Worm (Caenorhabditis elegans): Measurements from ENCODE around the gene fbxa-42.

The fbxa-42 gene

DNA sequence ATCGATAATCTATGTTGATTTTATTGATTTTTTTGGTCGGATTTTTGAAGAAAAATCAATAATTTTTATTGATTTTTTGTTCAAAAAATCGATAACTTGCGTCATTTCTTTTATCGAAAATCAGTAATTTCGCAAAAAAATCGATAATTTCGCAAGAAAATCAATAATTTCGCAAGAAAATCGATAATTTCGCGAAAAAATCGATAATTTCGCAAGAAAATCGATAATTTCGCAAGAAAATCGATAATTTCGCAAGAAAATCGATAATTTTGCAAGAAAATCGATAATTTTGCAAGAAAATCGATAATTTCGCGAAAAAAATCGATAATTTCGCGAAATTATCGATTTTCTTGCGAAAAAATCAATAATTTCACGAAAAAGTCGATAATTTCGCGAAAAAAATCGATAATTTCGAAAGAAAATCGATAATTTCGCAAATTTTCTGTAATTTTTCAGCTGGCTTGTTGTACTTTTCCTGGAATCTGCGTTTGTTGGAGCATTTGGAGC lies 22.1 kb upstream of the fbxa-42 start:
- TF ChIP-seq gmeb-1 (tag; optimal IDR thresholded peaks at IDR 0.05) (no peak), F13H6.1 (tag; optimal IDR thresholded peaks at IDR 0.05) (no peak), aly-2 (tag; optimal IDR thresholded peaks at IDR 0.05) (no peak), mdl-1 (tag; optimal IDR thresholded peaks at IDR 0.05) (no peak), elt-1 (tag; optimal IDR thresholded peaks at IDR 0.05) (no peak), Y55F3AM.14 (GFP tag; optimal IDR thresholded peaks at IDR 0.05) (no peak), nhr-237 (tag; optimal IDR thresholded peaks at IDR 0.05) (no peak), nhr-10 (tag; optimal IDR thresholded peaks at IDR 0.05) (no peak), alr-1 (tag; optimal IDR thresholded peaks at IDR 0.05) (no peak), nhr-11 (tag; optimal IDR thresholded peaks at IDR 0.05) (no peak), lsy-2 (tag; optimal IDR thresholded peaks at IDR 0.05) (no peak), ztf-4 (tag; optimal IDR thresholded peaks at IDR 0.05) (no peak), crh-2 (tag; optimal IDR thresholded peaks at IDR 0.05) (no peak), lin-39 (tag; optimal IDR thresholded peaks at IDR 0.05) (no peak), sem-4 (tag; optimal IDR thresholded peaks at IDR 0.05) (no peak), C34F6.9 (tag; optimal IDR thresholded peaks at IDR 0.05) (no peak), sma-9 (GFP tag; optimal IDR thresholded peaks at IDR 0.05) (no peak), sma-9 (tag; optimal IDR thresholded peaks at IDR 0.05) (no peak), ZK546.5 (tag; optimal IDR thresholded peaks at IDR 0.05) (no peak), lin-11 (tag; optimal IDR thresholded peaks at IDR 0.05) (no peak)

DNA sequence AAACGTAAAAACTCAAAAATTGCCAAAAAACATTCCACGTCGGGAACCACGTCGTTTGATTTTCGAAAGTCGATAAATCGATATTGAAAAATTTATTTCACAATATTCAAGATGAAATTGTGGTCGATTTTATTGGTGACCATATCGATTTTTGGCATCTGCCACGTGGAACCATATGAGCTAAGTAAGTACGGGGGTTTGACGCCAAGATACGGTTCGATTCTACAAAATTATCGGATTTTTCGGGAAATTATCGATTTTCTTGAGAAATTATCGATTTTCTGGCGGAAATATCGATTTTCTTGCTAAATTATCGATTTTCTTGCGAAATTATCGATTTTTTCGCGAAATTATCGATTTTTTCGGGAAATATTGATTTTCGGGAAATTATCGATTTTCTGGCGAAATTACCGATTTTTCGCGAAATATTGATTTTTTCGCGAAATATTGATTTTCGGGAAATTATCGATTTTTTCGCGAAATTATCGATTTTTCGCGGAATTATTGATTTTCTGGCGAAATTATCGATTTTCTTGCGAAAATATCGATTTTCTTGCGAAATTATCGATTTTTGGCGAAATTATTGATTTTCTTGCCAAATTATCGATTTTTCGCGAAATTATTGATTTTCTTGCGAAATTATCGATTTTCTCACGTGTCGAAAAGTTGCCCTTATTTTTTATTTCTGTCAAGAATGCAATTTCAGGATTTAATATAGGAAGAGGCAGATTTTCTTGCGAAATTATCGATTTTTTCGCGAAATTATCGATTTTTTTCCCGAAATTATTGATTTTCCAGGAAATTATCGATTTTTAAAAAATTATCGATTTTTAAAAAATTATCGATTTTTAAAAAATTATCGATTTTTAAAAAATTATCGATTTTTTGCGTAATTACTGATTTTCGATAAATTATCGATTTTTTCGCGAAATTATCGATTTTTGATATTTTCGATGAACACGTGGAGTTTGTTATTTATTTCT lies 21.0 kb upstream of the fbxa-42 start, which contains the start of gene Y54F10BM.3:
Gene Y54F10BM.3 (plus strand): TSS at position 51 of the 983 bp plus-strand sequence.
- TF ChIP-seq nhr-11 (tag; optimal IDR thresholded peaks at IDR 0.05) (no peak), mdl-1 (tag; optimal IDR thresholded peaks at IDR 0.05) (no peak), lsy-2 (tag; optimal IDR thresholded peaks at IDR 0.05) (no peak), blmp-1 (tag; optimal IDR thresholded peaks at IDR 0.05; ENCODE audit: insufficient read depth) (no peak), unc-62 (GFP tag; optimal IDR thresholded peaks at IDR 0.05) (no peak), fos-1 (tag; optimal IDR thresholded peaks at IDR 0.05) (no peak), sma-9 (GFP tag; optimal IDR thresholded peaks at IDR 0.05) (no peak), sma-9 (tag; optimal IDR thresholded peaks at IDR 0.05) (no peak), nhr-21 (tag; optimal IDR thresholded peaks at IDR 0.05) (no peak), crh-2 (tag; optimal IDR thresholded peaks at IDR 0.05) (no peak), ceh-16 (tag; optimal IDR thresholded peaks at IDR 0.05) (no peak), ZK546.5 (tag; optimal IDR thresholded peaks at IDR 0.05) (no peak), snpc-4 (tag; optimal IDR thresholded peaks at IDR 0.05) (no peak), elt-3 (tag; optimal IDR thresholded peaks at IDR 0.05) (no peak), F13H6.1 (tag; optimal IDR thresholded peaks at IDR 0.05) (no peak), nhr-6 (tag; optimal IDR thresholded peaks at IDR 0.05) (no peak), mbf-1 (tag; optimal IDR thresholded peaks at IDR 0.05) (no peak), lin-39 (tag; optimal IDR thresholded peaks at IDR 0.05) (no peak)

DNA sequence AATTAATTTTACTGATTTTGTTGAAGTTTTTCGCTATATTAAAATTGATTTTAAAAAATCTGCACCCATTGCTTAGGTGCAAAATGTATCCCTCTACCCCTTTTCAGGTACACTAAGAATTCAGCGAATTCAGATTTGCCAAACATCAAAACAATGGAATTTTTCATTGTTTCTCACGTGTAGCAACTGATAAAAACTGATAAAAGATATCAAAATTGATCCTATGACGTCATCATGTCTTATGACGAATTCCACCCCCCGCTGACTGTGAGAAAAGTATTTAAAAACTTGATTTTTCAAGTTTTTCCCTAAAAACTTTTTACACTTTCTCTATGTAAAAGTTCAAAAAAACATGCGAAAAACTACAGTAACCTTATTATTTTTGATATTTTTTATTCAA lies 19.3 kb upstream of the fbxa-42 start, which contains the start of gene Y54F10BM.22:
Gene Y54F10BM.22 (plus strand): TSS at position 331 of the 400 bp plus-strand sequence.
- TF ChIP-seq zag-1 (tag; optimal IDR thresholded peaks at IDR 0.05) (no peak), nhr-10 (tag; optimal IDR thresholded peaks at IDR 0.05) (no peak), Y55F3AM.14 (GFP tag; optimal IDR thresholded peaks at IDR 0.05) (no peak), sma-3 (GFP tag; optimal IDR thresholded peaks at IDR 0.05) (peak; percentile 59), lin-39 (tag; optimal IDR thresholded peaks at IDR 0.05) (no peak), elt-3 (tag; optimal IDR thresholded peaks at IDR 0.05) (no peak), C34F6.9 (tag; optimal IDR thresholded peaks at IDR 0.05) (no peak), mdl-1 (tag; optimal IDR thresholded peaks at IDR 0.05) (no peak), peb-1 (tag; optimal IDR thresholded peaks at IDR 0.05) (no peak), F13H6.1 (tag; optimal IDR thresholded peaks at IDR 0.05) (no peak), blmp-1 (tag; optimal IDR thresholded peaks at IDR 0.05; ENCODE audit: insufficient read depth) (no peak), R02D3.7 (tag; optimal IDR thresholded peaks at IDR 0.05) (no peak), nhr-25 (tag; optimal IDR thresholded peaks at IDR 0.05) (peak; percentile 60), lsy-2 (tag; optimal IDR thresholded peaks at IDR 0.05) (no peak)

DNA sequence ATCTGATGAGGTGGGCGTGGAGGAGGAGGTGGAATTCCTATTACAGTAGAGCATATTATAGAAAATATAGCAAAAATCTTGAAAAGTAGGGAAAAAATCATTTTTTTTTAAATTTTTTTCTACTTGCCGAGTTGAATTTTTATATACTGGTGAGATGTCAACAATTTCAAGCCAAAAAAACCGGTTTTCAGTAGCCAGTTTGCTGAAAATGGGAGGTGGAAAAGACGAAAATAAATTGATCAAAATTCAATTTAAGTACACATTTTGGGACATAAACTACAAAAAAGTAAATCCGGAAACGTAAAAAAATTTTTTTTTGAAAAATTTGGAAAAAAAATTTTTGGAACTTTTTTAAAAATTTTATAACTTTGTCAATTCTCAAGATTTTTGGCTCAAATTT lies 18.2 kb upstream of the fbxa-42 start, which contains the start of gene Y54F10BM.23:
Gene Y54F10BM.23 (minus strand): TSS at position 101 of the 400 bp plus-strand sequence.
- TF ChIP-seq sma-3 (GFP tag; optimal IDR thresholded peaks at IDR 0.05) (no peak), nhr-11 (tag; optimal IDR thresholded peaks at IDR 0.05) (no peak), unc-55 (GFP tag; optimal IDR thresholded peaks at IDR 0.05) (no peak), ZK546.5 (tag; optimal IDR thresholded peaks at IDR 0.05) (no peak), ama-1 (optimal IDR thresholded peaks at IDR 0.05) (no peak), peb-1 (tag; optimal IDR thresholded peaks at IDR 0.05) (no peak), unc-62 (GFP tag; optimal IDR thresholded peaks at IDR 0.05) (no peak), nhr-77 (tag; optimal IDR thresholded peaks at IDR 0.05) (no peak), blmp-1 (tag; optimal IDR thresholded peaks at IDR 0.05; ENCODE audit: insufficient read depth) (no peak), lin-13 (GFP tag; optimal IDR thresholded peaks at IDR 0.05) (no peak), R02D3.7 (tag; optimal IDR thresholded peaks at IDR 0.05) (no peak), sem-4 (tag; optimal IDR thresholded peaks at IDR 0.05) (no peak)

Measured in whole organism, L2 larva.